Worm (Caenorhabditis elegans) whole organism, midembryonic: ENCODE results near the gene igdb-2.

Source experiments
- T22C8.4 ChIP-seq: fragments of 200-800 bp; sonication (Bioruptor generic); IDR thresholded peaks from 2 replicates; pipeline ENCODE4 v1.3.6; 2022; ENCODE audit warnings: missing genetic modification characterization, missing compliant biosample characterization
- flt-1 ChIP-seq: fragments of 200-800 bp; sonication (Bioruptor generic); IDR thresholded peaks from 2 replicates; pipeline ENCODE4 v1.3.6; 2022; ENCODE audit warnings: missing genetic modification characterization, missing compliant biosample characterization

ce11 chrIV:12490491-12490890, 22.0 kb downstream of the igdb-2 start, which contains the start of gene him-6:
- TF ChIP-seq flt-1 (GFP tag; lab: Robert Waterston, UW) (no peak), T22C8.4 (GFP tag; lab: Robert Waterston, UW) (no peak)
